Worm (Caenorhabditis elegans) whole organism, L2 larva: Measurements from ENCODE around the gene F49E11.2.

Experiments
- C34F6.9 ChIP-seq: fragments of 150-350 bp; optimal IDR thresholded peaks from 2 replicates; lab custom pipeline; 2014; ENCODE audit warnings: missing biosample characterization, missing genetic modification characterization
- F13H6.1 ChIP-seq: sonication (generic microtip); optimal IDR thresholded peaks from 2 replicates; lab custom pipeline; 2016; ENCODE audit warnings: missing genetic modification characterization, missing compliant biosample characterization
- Y55F3AM.14 ChIP-seq: fragments of 200-800 bp; sonication (Bioruptor generic); optimal IDR thresholded peaks from 2 replicates; lab custom pipeline; 2018; ENCODE audit warnings: mild to moderate bottlenecking, missing genetic modification characterization, missing compliant biosample characterization
- alr-1 ChIP-seq: fragments of 150-350 bp; optimal IDR thresholded peaks from 2 replicates; lab custom pipeline; 2014; ENCODE audit warnings: missing biosample characterization, missing genetic modification characterization
- ama-1 ChIP-seq: fragments of 150-350 bp; optimal IDR thresholded peaks from 2 replicates; lab custom pipeline; 2018; ENCODE audit warnings: inconsistent platforms
- crh-2 ChIP-seq: sonication (generic microtip); optimal IDR thresholded peaks from 2 replicates; lab custom pipeline; 2017; ENCODE audit warnings: missing biosample characterization, missing genetic modification characterization
- elt-1 ChIP-seq: fragments of 150-350 bp; optimal IDR thresholded peaks from 2 replicates; lab custom pipeline; 2014; ENCODE audit warnings: missing biosample characterization, missing genetic modification characterization
- elt-3 ChIP-seq: sonication (generic microtip); optimal IDR thresholded peaks from 2 replicates; lab custom pipeline; 2017; ENCODE audit warnings: missing biosample characterization, missing genetic modification characterization
- fos-1 ChIP-seq: fragments of 150-350 bp; optimal IDR thresholded peaks from 2 replicates; lab custom pipeline; 2014; ENCODE audit warnings: missing biosample characterization, missing genetic modification characterization
- lin-13 ChIP-seq: fragments of 150-350 bp; optimal IDR thresholded peaks from 2 replicates; lab custom pipeline; 2014; ENCODE audit warnings: missing biosample characterization, missing genetic modification reagents, missing genetic modification characterization
- lsy-2 ChIP-seq, 2 experiments: fragments of 150-350 bp in 1 of 2; sonication (generic microtip) in 1 of 2; optimal IDR thresholded peaks; 2 replicates each; lab custom pipeline; 2014 to 2017; ENCODE audit warnings: missing biosample characterization in 2 of 2, missing genetic modification characterization in 2 of 2
- mdl-1 ChIP-seq, 2 experiments: fragments of 150-350 bp in 1 of 2; sonication (generic microtip) in 1 of 2; optimal IDR thresholded peaks; 2 replicates each; lab custom pipeline; 2017; ENCODE audit warnings: missing biosample characterization in 2 of 2, missing genetic modification characterization in 2 of 2
- nhr-10 ChIP-seq: sonication (generic microtip); optimal IDR thresholded peaks from 2 replicates; lab custom pipeline; 2017; ENCODE audit warnings: missing biosample characterization, missing genetic modification characterization
- nhr-11 ChIP-seq: fragments of 150-350 bp; optimal IDR thresholded peaks from 2 replicates; lab custom pipeline; 2014; ENCODE audit warnings: missing biosample characterization, missing genetic modification characterization
- nhr-12 ChIP-seq: fragments of 150-350 bp; optimal IDR thresholded peaks from 2 replicates; lab custom pipeline; 2014; ENCODE audit warnings: missing biosample characterization, missing genetic modification characterization
- nhr-129 ChIP-seq: fragments of 150-350 bp; optimal IDR thresholded peaks from 2 replicates; lab custom pipeline; 2014; ENCODE audit warnings: missing biosample characterization, missing genetic modification characterization
- nhr-21 ChIP-seq: fragments of 150-350 bp; optimal IDR thresholded peaks from 2 replicates; lab custom pipeline; 2014; ENCODE audit warnings: missing biosample characterization, missing genetic modification characterization
- nhr-23 ChIP-seq: fragments of 150-350 bp; optimal IDR thresholded peaks from 2 replicates; lab custom pipeline; 2014; ENCODE audit warnings: missing biosample characterization, missing genetic modification reagents, missing genetic modification characterization
- nhr-25 ChIP-seq: fragments of 150-350 bp; sonication (generic microtip); optimal IDR thresholded peaks from 3 replicates; lab custom pipeline; 2014; ENCODE audit warnings: missing biosample characterization, missing genetic modification characterization
- nhr-6 ChIP-seq: fragments of 150-350 bp; optimal IDR thresholded peaks from 2 replicates; lab custom pipeline; 2014; ENCODE audit warnings: missing biosample characterization, missing genetic modification characterization
- nhr-77 ChIP-seq: fragments of 150-350 bp; optimal IDR thresholded peaks from 2 replicates; lab custom pipeline; 2014; ENCODE audit warnings: missing biosample characterization, missing genetic modification characterization
- sem-4 ChIP-seq: fragments of 150-350 bp; optimal IDR thresholded peaks from 2 replicates; lab custom pipeline; 2014; ENCODE audit warnings: missing biosample characterization, missing genetic modification reagents, missing genetic modification characterization
- skn-1 ChIP-seq: sonication (generic microtip); optimal IDR thresholded peaks from 2 replicates; lab custom pipeline; 2017; ENCODE audit warnings: missing biosample characterization, missing genetic modification characterization
- sma-9 ChIP-seq, 2 experiments: fragments of 150-350 bp in 1 of 2; sonication (generic microtip) in 1 of 2; optimal IDR thresholded peaks; 2 replicates each; lab custom pipeline; 2014 to 2016; ENCODE audit warnings: missing genetic modification characterization in 2 of 2, mild to moderate bottlenecking in 1 of 2, missing biosample characterization in 1 of 2, missing compliant biosample characterization in 1 of 2, missing genetic modification reagents in 1 of 2, moderate library complexity in 1 of 2
- unc-55 ChIP-seq: fragments of 150-350 bp; sonication (generic microtip); optimal IDR thresholded peaks from 3 replicates; lab custom pipeline; 2014; ENCODE audit warnings: missing biosample characterization, missing genetic modification reagents, missing genetic modification characterization
- zag-1 ChIP-seq: fragments of 150-350 bp; optimal IDR thresholded peaks from 2 replicates; lab custom pipeline; 2014; ENCODE audit warnings: missing biosample characterization, missing genetic modification characterization
- ztf-11 ChIP-seq: sonication (generic microtip); optimal IDR thresholded peaks from 2 replicates; lab custom pipeline; 2017; ENCODE audit warnings: missing biosample characterization, missing genetic modification characterization
- ztf-4 ChIP-seq: fragments of 150-350 bp; optimal IDR thresholded peaks from 2 replicates; lab custom pipeline; 2014; ENCODE audit warnings: missing biosample characterization, missing genetic modification characterization

The F49E11.2 gene

DNA sequence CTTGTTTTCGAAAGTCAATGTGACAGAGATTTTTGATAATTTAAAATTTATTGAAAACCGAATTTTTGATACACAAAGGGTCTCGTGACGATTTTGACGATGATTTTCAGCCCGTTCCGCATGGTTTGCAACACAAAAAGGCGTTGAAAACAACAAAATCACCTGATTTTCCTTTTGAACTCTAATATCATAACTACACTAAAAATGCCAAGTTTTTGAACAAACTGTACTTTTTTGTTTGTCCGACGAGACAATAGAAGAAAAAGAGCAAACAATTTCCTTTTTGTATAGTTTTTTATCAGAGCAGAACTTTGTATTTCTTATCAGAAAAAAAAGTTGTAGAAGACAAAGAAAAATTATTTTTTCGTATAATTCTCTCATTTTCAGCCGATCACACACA is 6.6 kb downstream of the F49E11.2 start:
- TF ChIP-seq skn-1 (tag; lab: Kevin White, UChicago) (no peak), nhr-129 (peak; percentile 19)

DNA sequence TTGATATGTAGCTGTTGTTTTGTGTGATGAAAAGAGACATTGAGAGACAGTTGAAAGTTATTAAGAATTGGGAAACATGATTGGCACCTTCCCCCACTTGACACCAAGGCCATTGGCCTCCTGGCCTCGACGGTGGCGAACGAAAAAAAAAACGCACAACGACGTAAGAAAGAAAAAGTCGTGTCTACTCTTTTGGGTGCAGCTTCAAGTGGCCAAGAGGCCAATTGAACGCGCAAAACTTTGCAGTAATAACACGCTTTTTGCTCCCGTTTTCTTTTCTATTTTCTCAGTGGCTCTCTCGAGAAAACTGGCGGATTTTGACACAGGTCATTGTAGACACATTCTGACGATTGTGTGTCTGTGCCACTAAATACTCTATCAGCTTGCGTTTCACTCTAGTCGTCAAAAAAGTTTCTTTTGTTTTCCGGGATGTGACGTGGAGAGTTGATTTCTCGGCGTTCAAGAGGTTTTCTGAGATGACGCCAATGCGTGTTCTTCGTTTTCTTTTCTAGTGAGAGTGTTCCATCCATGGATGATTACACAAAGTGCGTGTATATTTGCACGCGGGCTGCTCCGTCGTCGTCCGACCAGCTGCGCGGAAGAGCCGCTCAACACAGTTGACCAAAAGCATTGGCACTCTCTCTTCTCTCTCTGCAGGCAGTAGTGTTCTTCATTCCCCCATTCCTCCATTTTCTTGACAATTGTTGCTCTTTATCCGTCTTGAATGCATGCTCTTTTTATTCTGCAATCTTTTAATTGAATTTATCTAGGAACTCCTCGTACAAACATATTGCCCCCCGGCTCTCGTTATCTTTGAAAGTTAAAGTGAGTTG is 8.1 kb downstream of the F49E11.2 start:
- TF ChIP-seq ztf-4 (tag; lab: Kevin White, UChicago) = peak; percentile 5
- peak; percentile 8 for TF ChIP-seq nhr-25 (tag; lab: Kevin White, UChicago)
- no peak for TF ChIP-seq nhr-11 (tag; lab: Kevin White, UChicago)

DNA sequence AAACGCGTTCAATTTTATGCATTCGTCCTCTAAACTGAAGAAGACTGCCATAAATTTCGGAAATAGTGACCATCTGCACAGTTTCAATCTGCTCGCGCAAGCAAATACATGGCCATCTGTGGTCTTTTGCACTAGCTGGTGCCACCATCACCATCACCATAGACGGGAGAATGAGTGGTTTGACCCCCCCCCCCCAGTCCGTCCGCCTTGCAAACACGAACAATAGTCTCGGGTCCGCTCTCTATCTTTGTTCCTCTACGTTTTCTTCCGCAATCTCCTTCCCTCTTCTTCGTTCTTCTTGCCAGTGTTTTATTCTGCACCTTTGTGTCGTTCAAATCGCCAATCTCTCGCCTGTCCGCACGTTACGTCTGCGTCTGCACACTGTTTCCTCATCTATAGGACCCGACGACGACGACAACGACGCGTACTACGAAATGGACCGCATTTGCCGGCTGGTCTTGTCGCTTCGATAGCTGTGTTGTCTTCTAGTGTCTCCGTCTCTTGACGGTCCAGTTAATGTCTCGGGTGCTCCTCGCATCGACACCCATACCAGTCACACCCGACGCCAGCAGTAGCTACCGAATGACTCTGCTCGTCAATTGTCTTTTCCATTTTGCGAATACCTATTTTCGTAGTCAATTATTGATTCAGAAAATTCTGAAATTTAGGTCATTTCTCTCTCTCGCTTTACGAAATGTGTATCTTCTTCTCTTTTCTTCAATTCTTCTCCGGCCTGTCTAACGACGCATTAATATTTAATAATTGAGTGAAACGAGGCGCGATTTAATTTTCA is 8.9 kb downstream of the F49E11.2 start:
- TF ChIP-seq sma-9 (GFP tag; optimal IDR thresholded peaks at IDR 0.05; lab: Kevin White, UChicago) (peak; percentile 21), sma-9 (tag; optimal IDR thresholded peaks at IDR 0.05; lab: Kevin White, UChicago) (no peak), F13H6.1 (tag; lab: Kevin White, UChicago) (peak; percentile 21), nhr-129 (peak; percentile 83), unc-55 (peak; percentile 22), zag-1 (tag; lab: Kevin White, UChicago) (peak; percentile 51), elt-1 (tag; lab: Kevin White, UChicago) (no peak), alr-1 (no peak)

DNA sequence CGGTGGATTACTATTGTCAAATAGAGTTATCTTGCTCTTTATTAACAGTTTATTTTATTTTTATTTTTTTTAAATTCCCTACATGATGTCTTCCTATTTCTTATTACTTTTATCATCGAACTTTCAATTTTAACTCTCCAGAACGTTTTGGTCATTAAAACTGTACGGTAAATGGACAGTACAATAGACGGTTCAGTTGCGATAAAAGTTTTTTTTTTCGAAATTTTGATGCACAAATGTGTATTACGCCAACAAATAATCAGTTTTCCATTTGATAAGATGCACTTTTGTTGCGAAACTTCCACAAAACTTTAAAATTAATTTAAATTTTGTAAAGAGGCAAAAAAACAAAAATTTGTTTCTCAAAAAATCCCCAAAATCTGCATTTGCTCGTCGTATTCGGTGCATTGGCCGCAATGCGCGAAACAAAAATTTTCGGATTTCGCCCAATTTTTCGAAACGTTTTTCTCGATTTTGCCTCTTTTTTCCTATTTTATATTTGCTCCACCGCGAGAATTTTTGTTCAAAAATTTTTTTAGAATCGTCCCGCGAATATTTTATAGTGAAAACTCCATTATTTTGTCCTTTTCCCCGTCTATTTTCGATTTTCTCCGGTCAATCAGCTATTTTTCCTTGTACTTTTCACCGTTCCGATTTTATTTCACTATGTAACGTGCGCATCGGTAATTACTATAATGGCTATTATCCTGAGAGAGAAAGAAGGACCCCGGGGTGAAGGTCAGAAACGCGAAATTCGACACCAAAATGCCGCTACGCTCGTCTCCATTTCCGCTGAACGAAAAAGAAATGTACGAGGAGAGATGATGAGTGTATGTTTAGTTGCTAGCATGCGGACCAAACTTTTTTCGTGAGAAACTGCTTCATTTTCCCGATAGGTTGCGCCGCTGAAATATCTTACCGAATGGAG is 9.8 kb downstream of the F49E11.2 start:
- TF ChIP-seq ztf-11 (tag; lab: Kevin White, UChicago) (no peak), lsy-2 (tag; optimal IDR thresholded peaks at IDR 0.05; lab: Kevin White, UChicago) (no peak), lin-13 (GFP tag; lab: Kevin White, UChicago) (no peak), C34F6.9 (tag; lab: Kevin White, UChicago) (peak; percentile 4), nhr-23 (tag; lab: Kevin White, UChicago) (no peak), elt-3 (tag; lab: Kevin White, UChicago) (no peak), fos-1 (peak; percentile 16)

DNA sequence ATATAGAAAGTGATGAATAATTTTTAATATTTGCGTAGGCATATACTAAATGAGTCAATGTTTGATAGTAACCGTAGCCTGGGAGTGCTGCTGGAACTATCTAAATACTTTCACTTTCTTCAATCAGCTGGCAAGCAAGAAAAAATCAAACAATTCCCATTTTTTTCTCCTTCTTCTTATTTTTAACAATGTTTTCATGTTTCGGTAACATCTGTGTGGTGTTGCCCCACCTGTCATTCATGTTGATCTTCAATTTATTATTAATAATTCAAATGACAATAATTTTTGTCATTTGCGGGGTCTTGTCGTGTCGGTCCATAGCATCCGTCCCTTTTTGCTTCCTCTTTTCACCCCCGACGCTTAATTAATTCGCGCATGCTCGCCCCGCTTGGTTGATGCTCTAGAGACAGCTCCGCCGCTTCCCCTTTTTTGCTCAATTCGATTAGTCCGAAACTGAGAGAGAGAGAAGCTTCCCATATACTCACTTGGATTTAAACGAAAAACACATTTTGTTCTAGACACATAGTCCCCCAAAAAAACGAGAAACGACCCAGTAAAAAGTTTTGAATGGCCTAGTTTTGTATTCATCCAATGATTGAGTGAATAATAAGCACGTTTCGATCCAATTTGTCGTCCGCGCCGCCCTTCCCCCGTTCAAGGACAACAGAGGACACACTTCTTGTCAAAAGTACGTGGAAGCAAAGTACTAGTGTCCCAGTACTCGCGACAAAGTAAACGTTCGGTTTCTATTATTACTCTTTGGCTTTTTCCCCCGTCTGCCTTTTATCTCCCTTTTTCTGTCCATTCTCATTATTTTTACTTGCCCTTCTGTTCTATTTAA is 10.8 kb downstream of the F49E11.2 start:
- TF ChIP-seq crh-2 (tag; lab: Kevin White, UChicago) (peak; percentile 1), ama-1 (lab: Kevin White, UChicago) (no peak), nhr-129 (peak; percentile 32), Y55F3AM.14 (GFP tag; lab: Kevin White, UChicago) (peak; percentile 17), sem-4 (tag; lab: Kevin White, UChicago) (peak; percentile 48)

DNA sequence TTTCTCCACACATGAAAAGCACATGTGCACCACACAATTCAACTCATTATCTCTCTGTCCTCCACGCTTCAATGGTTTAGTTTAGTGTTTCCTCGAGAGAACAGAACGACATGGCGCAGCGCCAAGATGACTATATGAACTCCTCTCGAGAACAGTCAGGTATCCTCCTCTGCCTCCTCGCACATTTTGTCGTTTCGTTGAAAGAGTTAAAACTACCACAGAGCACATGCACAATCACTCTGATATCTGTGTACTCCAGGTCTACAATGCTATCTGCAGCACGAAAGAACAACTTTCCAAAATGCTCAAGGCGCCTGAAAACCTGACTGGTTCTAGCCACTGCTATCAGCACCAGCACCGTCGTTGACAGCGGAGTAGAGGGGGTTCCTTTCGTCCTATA is 12.0 kb downstream of the F49E11.2 start:
- TF ChIP-seq sma-9 (GFP tag; optimal IDR thresholded peaks at IDR 0.05; lab: Kevin White, UChicago) (peak; percentile 85), sma-9 (tag; optimal IDR thresholded peaks at IDR 0.05; lab: Kevin White, UChicago) (no peak), ztf-11 (tag; lab: Kevin White, UChicago) (no peak), nhr-21 (no peak), skn-1 (tag; lab: Kevin White, UChicago) (no peak), nhr-11 (tag; lab: Kevin White, UChicago) (no peak), nhr-10 (tag; lab: Kevin White, UChicago) (no peak), nhr-77 (tag; lab: Kevin White, UChicago) (no peak), nhr-12 (tag; lab: Kevin White, UChicago) (no peak), fos-1 (peak; percentile 69), C34F6.9 (tag; lab: Kevin White, UChicago) (no peak), mdl-1 (tag; optimal IDR thresholded peaks at IDR 0.05; lab: Kevin White, UChicago) (peak in 1 of 2 experiments; percentile 8), crh-2 (tag; lab: Kevin White, UChicago) (peak; percentile 2), nhr-6 (tag; lab: Kevin White, UChicago) (no peak), unc-55 (no peak)
